Worm (Caenorhabditis elegans) whole organism, L1 larva: ENCODE measurements around the gene srh-2.

ENCODE experiments used
- C04F5.9 ChIP-seq: sonication (generic microtip); optimal IDR thresholded peaks from 2 replicates; lab custom pipeline; 2016; ENCODE audit warnings: missing genetic modification characterization, missing compliant biosample characterization
- Y116A8C.19 ChIP-seq: sonication (generic microtip); optimal IDR thresholded peaks from 2 replicates; lab custom pipeline; 2016; ENCODE audit warnings: missing compliant biosample characterization, missing genetic modification characterization, borderline replicate concordance
- blmp-1 ChIP-seq: fragments of 150-350 bp; optimal IDR thresholded peaks from 2 replicates; lab custom pipeline; 2014; ENCODE audit warnings: missing biosample characterization, missing genetic modification characterization
- ceh-82 ChIP-seq, 3 experiments: fragments of 150-350 bp in 1 of 3; sonication (generic microtip) in 2 of 3; optimal IDR thresholded peaks; 2 replicates each; lab custom pipeline; 2014 to 2017; ENCODE audit warnings: missing biosample characterization in 3 of 3, missing genetic modification characterization in 3 of 3
- dsc-1 ChIP-seq: sonication (generic microtip); optimal IDR thresholded peaks from 2 replicates; lab custom pipeline; 2016; ENCODE audit warnings: mild to moderate bottlenecking, missing genetic modification characterization, missing compliant biosample characterization
- efl-1 ChIP-seq, 4 experiments: fragments of 150-350 bp; optimal IDR thresholded peaks in 3 of 4; peaks in 1 of 4; 1 replicate in 1 of 4; 2 replicates in 3 of 4; lab custom pipeline; 2014; ENCODE audit warnings: missing biosample characterization in 2 of 4, missing genetic modification characterization in 2 of 4, missing genetic modification reagents in 2 of 4
- efl-3 ChIP-seq: fragments of 200-800 bp; sonication (Bioruptor generic); optimal IDR thresholded peaks from 2 replicates; lab custom pipeline; 2018; ENCODE audit warnings: mild to moderate bottlenecking, missing genetic modification characterization, missing compliant biosample characterization
- jun-1 ChIP-seq: fragments of 150-350 bp; optimal IDR thresholded peaks from 2 replicates; lab custom pipeline; 2014; ENCODE audit warnings: missing biosample characterization, missing genetic modification reagents, missing genetic modification characterization
- nhr-237 ChIP-seq: fragments of 150-350 bp; optimal IDR thresholded peaks from 2 replicates; lab custom pipeline; 2014; ENCODE audit warnings: missing biosample characterization, missing genetic modification characterization
- nhr-85 ChIP-seq: sonication (generic microtip); peaks from one replicate; lab custom pipeline; 2016; ENCODE audit warnings: missing genetic modification characterization, inconsistent platforms, missing compliant biosample characterization
- skn-1 ChIP-seq: fragments of 150-350 bp; optimal IDR thresholded peaks from 2 replicates; lab custom pipeline; 2014; ENCODE audit warnings: missing biosample characterization, missing genetic modification characterization
- tbx-2 ChIP-seq: sonication (generic microtip); optimal IDR thresholded peaks from 2 replicates; lab custom pipeline; 2016; ENCODE audit warnings: missing genetic modification characterization, missing compliant biosample characterization
- unc-62 ChIP-seq: fragments of 150-350 bp; optimal IDR thresholded peaks from 2 replicates; lab custom pipeline; 2014; ENCODE audit warnings: missing biosample characterization, missing genetic modification reagents, missing genetic modification characterization
- unc-98 ChIP-seq: fragments of 200-800 bp; sonication (Bioruptor generic); IDR thresholded peaks from 2 replicates; pipeline ENCODE4 v1.3.6; 2022; ENCODE audit warnings: missing genetic modification characterization, missing compliant biosample characterization

ce11 chrV:752679-753333 lies 24.7 kb downstream of the srh-2 start, which contains the start of the genes str-262 and srp-1:
- no peak for TF ChIP-seq nhr-85
- TF ChIP-seq tbx-2 (tag; lab: Kevin White, UChicago): no peak
- no peak for TF ChIP-seq ceh-82 (tag; optimal IDR thresholded peaks at IDR 0.05; lab: Kevin White, UChicago)
- no peak for TF ChIP-seq nhr-237 (tag; lab: Kevin White, UChicago)
- TF ChIP-seq efl-1 (optimal IDR thresholded peaks at IDR 0.05; lab: Kevin White, UChicago): no peak
- TF ChIP-seq efl-1 (GFP tag; optimal IDR thresholded peaks at IDR 0.05 in 1 of 2; lab: Kevin White, UChicago): no peak
- no peak for TF ChIP-seq jun-1 (tag; lab: Kevin White, UChicago)
- no peak for TF ChIP-seq efl-3 (GFP tag; lab: Kevin White, UChicago)
- no peak for TF ChIP-seq unc-62
- no peak for TF ChIP-seq blmp-1
- TF ChIP-seq C04F5.9 (tag; lab: Kevin White, UChicago): no peak
- TF ChIP-seq Y116A8C.19 (tag; lab: Kevin White, UChicago): no peak
- no peak for TF ChIP-seq unc-98
- no peak for TF ChIP-seq skn-1 (tag; lab: Kevin White, UChicago)
- no peak for TF ChIP-seq dsc-1 (tag; lab: Kevin White, UChicago)
